Fruit fly (Drosophila melanogaster) whole organism, pupa: ENCODE measurements around the gene CG9287.
A peak's percentile ranks its signal among the peaks of the same experiment; 100 is the strongest.

ENCODE experiments used
- CG10348 ChIP-seq: fragments of 200-800 bp; sonication (Bioruptor generic); IDR thresholded peaks from 2 replicates; pipeline ENCODE4 v1.3.6; 2022; ENCODE audit warnings: missing biosample characterization, missing genetic modification characterization
- CG12605 ChIP-seq: fragments of 200-800 bp; sonication (Bioruptor generic); IDR thresholded peaks from 2 replicates; pipeline ENCODE4 v1.3.6; 2022; ENCODE audit warnings: missing biosample characterization, missing genetic modification characterization
- CG13204 ChIP-seq: fragments of 200-800 bp; sonication (Bioruptor generic); optimal IDR thresholded peaks from 2 replicates; lab custom pipeline; 2018; ENCODE audit warnings: missing biosample characterization, mild to moderate bottlenecking, missing genetic modification characterization, moderate library complexity
- CG14655 ChIP-seq: fragments of 200-800 bp; sonication (Bioruptor generic); optimal IDR thresholded peaks from 3 replicates; lab custom pipeline; 2017; ENCODE audit warnings: mild to moderate bottlenecking, missing biosample characterization, missing genetic modification reagents, missing genetic modification characterization
- CG15710 ChIP-seq: fragments of 200-800 bp; sonication (Bioruptor generic); optimal IDR thresholded peaks from 2 replicates; lab custom pipeline; 2018; ENCODE audit warnings: missing biosample characterization, mild to moderate bottlenecking, missing genetic modification characterization, moderate library complexity
- CG32121 ChIP-seq: fragments of 200-800 bp; sonication (Bioruptor generic); IDR thresholded peaks from 2 replicates; pipeline ENCODE4 v1.3.6; 2022; ENCODE audit warnings: missing biosample characterization, missing genetic modification characterization
- CG4496 ChIP-seq: fragments of 200-800 bp; sonication (Bioruptor generic); IDR thresholded peaks from 3 replicates; pipeline ENCODE4 v1.3.6; 2022; ENCODE audit warnings: missing biosample characterization, missing genetic modification characterization
- CG8159 ChIP-seq: fragments of 200-800 bp; sonication (Bioruptor generic); optimal IDR thresholded peaks from 3 replicates; lab custom pipeline; 2018; ENCODE audit warnings: missing biosample characterization, mild to moderate bottlenecking, missing genetic modification characterization, moderate library complexity
- CG8301 ChIP-seq: fragments of 200-800 bp; sonication (Bioruptor generic); optimal IDR thresholded peaks from 2 replicates; lab custom pipeline; 2018; ENCODE audit warnings: missing biosample characterization, mild to moderate bottlenecking, missing genetic modification characterization
- CG9948 ChIP-seq: fragments of 200-800 bp; sonication (Bioruptor generic); optimal IDR thresholded peaks from 2 replicates; lab custom pipeline; 2018; ENCODE audit warnings: missing biosample characterization, mild to moderate bottlenecking, missing genetic modification characterization, moderate library complexity
- D1 ChIP-seq: fragments of 200-800 bp; sonication (Bioruptor generic); optimal IDR thresholded peaks from 2 replicates; lab custom pipeline; 2018; ENCODE audit warnings: missing biosample characterization, mild to moderate bottlenecking, missing genetic modification characterization, moderate library complexity
- EcR ChIP-seq: fragments of 200-800 bp; sonication (Bioruptor generic); optimal IDR thresholded peaks from 3 replicates; lab custom pipeline; 2019; ENCODE audit warnings: missing biosample characterization, missing genetic modification characterization, mild to moderate bottlenecking, moderate library complexity, missing genetic modification reagents
- Ets98B ChIP-seq: fragments of 200-800 bp; sonication (Bioruptor generic); IDR thresholded peaks from 2 replicates; pipeline ENCODE4 v1.3.6; 2022; ENCODE audit warnings: missing biosample characterization, missing genetic modification characterization
- Pif1A ChIP-seq: fragments of 200-800 bp; sonication (Bioruptor generic); optimal IDR thresholded peaks from 3 replicates; lab custom pipeline; 2016; ENCODE audit warnings: missing biosample characterization, missing genetic modification characterization
- Snoo ChIP-seq: fragments of 200-800 bp; sonication (Bioruptor generic); optimal IDR thresholded peaks from 3 replicates; lab custom pipeline; 2017; ENCODE audit warnings: missing biosample characterization, mild to moderate bottlenecking, missing genetic modification characterization, inconsistent platforms
- fd96Ca ChIP-seq: fragments of 200-800 bp; sonication (Bioruptor generic); IDR thresholded peaks from 3 replicates; pipeline ENCODE4 v1.3.6; 2022; ENCODE audit warnings: missing biosample characterization, missing genetic modification characterization
- gl ChIP-seq: fragments of 200-800 bp; sonication (Bioruptor generic); optimal IDR thresholded peaks from 2 replicates; lab custom pipeline; 2018; ENCODE audit warnings: missing biosample characterization, mild to moderate bottlenecking, missing genetic modification characterization
- rn ChIP-seq: fragments of 200-800 bp; sonication (Bioruptor generic); IDR thresholded peaks from 2 replicates; pipeline ENCODE4 v1.3.6; 2022; ENCODE audit warnings: missing biosample characterization, missing genetic modification characterization

The CG9287 gene

DNA sequence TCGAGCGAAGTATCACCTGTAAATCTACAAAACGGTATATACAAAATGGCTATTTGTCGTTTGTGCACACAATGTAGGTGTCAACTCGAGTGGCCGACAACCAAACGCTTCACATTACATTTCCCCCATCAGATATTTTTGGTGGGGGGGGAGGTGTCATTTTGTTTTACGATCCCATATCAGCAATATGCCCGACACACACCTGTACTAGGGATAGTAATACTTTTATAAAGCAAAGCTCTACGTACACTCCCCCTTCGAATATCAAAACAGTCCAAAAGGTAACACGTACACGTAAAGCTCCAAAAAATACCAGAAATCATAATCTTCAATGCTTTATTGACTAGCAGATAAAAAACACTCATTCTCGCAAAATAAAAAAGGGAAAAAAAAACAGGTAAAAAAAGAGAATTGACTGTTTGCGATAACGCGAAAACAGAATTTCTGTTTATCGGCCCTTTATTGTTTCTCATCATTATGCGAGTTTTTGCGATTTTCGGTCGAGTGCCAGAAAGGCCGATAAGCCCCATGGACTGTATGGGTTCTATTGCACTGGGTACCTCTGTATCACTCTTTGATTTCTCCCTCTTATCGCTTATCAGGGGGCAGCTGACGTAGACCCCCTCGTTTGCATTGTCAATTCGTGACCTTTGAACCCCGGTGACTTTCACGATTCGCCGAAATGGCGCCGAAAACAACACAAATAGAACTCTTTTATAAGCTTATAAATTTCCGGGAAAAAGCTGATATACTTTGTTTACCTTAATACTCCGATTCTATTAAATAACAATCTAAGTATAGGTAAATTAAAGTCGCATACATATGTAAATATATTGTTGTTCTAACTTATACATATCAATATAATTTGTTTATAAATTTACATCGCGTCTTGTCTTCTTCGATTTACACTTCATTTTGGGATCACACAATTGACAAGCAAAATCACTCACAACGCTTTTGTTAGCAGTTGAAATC is 25.3 kb upstream of the CG9287 start, which contains the start of gene CatB:
TSS of gene CatB (plus strand) at position 925 of the 975 bp plus-strand sequence.
- no peak for TF ChIP-seq Ets98B (GFP tag; lab: Robert Waterston, UW)
- no peak for TF ChIP-seq rn

DNA sequence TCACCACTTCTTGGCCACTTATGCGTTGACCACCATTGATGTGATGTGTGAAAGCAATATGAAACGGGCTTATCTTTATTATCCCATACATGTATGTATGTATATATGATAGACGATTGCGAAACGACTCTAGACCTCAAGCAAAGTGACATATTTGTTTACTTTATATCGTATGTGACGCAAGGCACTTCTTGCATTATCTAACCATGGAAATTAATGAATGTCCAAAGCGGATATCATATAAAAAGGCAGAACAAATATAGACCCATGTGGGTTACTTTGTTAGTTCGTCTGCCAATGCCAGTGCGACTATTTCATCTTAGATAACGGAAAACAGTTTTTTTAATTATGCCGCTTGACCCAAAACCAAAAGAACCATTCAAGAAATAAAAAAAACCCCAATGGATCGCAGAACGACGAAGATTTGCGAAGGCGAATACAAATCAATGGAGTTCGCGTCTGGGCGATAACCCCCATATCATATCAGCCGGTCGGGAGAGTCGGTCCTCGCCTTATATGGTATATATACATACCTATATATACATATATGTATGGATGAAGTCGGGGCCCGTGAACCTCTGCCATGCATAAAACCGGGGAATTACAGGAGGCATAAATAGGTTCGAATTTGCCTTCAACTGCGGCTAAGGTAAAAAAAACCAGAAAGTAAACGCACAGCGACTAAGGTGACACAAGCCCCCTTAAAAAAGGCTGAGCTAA is 23.5 kb upstream of the CG9287 start:
- TF ChIP-seq EcR (GFP tag; lab: Kevin White, UChicago) (peak; percentile 70), CG12605 (no peak)

DNA sequence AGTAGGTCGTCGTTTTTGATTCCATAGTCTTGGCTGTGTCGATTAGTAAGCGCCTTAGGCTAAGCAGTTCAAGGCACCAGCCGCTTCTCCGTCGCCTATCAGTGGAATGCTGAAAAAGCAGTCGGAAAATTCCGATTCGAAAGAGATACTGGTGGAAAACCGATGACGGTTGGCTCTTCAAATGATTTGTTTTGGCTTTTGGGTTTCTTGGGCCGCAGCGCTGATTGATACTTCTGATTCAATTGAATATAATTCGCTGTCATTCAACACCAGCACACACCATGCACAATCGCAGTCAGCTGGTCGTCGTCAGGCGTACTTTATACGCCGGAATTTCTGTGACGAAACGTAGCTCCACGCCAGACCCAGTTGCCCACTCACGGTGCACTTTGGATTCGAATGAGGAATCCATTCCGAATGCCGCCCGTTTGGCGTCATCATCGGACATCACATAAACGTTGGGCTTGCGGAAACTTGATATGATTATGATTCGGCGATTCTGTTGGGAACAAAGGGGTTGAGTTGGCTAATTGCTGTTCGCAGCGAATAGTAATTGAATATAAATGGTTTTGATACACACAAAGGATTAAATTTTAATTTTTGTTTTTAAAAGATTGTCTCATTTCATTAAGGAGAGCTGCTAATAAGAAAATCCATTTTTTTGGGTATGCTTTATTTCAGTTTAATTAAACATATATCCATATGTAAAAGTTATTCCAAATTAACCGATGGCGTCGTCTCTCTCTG is 21.4 kb upstream of the CG9287 start:
- TF ChIP-seq rn, result no peak
- TF ChIP-seq Pif1A (GFP tag; lab: Kevin White, UChicago), result no peak
- TF ChIP-seq CG12605, result 0 out of 2 replicates have a peak, but pooled peaks have one; percentile 19
- TF ChIP-seq CG8159, result no peak

DNA sequence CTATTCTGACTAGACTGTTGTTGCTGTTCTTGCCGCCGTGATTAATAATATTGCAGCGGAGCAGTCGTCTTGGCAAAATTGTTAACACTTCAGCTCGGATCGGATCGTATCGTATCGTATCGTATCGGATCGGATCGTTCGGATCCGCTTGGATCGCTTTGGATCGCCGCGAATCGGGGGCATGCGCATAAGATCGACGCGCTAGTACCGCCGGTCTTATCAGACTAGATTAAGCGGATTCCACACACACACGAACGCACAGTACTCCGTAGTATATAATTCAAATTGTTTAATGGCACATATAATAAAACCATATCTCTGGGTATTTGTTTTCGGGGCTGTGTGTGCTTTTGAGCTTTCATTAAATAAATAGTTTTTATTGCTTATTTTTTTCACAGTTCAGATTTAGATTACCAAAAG is 20.3 kb upstream of the CG9287 start:
- TF ChIP-seq EcR (GFP tag; lab: Kevin White, UChicago) (peak; percentile 18), Pif1A (GFP tag; lab: Kevin White, UChicago) (no peak), CG9948 (tag; lab: Kevin White, UChicago) (no peak), CG15710 (tag; lab: Kevin White, UChicago) (no peak), CG13204 (peak; percentile 34)

DNA sequence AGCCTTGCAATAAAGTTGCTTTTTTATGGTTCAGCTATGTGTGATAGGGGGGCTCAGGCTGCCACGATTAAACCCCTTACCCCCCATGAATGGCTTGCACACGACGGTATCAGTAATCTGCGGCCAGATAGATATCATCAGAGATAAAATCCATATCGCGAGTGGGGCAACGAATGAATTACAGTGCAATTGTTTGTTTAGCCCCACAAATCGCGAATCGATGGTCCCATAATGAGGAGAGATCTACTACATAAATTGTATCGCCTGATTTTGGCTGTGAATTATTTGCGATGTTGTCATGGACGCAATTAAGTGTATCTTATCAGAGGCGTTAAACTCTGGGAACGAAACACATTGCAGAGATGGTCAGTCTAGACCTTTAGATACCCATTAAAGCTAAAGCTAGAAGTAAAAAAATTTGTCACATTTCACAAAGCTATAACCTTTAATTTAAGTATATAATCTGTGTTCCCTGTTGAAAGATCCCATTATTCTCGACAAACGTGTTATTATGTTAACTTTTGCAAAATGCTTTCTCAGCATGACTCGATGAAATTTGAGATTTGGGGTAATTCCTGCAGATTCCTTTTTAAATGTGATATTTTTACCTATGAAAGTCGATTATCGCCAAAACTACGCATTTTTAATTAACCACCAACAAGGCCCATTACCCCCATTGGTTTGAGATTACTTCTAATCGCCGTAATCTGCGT is 18.5 kb upstream of the CG9287 start:
- TF ChIP-seq fd96Ca (GFP tag; lab: Robert Waterston, UW), result 0 out of 3 replicates have a peak, but pooled peaks have one; percentile 30
- TF ChIP-seq gl (tag; lab: Kevin White, UChicago), result no peak
- TF ChIP-seq, all 21 proteins: peak for 1

DNA sequence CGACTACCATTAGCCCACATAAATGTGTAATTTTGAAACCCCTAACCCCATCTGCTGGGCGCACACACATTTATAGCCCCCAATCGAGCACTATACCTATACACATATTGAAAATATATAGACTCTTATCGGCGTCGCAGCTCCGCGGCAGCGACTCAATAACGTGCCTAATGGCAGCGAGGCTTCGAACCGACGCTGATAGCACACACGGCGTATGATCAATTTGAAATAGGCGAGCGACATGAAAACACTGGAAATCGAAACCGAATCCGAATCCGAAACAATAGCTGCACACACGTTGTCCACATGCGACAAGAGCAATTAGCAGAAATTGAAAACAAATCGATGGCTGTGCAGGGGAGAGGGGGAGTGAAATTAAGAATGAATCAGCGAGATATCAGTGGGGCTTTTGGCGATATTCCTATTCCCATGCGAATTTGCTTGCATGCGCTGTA is 14.7 kb upstream of the CG9287 start:
- TF ChIP-seq CG4496 (GFP tag; lab: Robert Waterston, UW) (no peak), CG14655 (no peak), Ets98B (GFP tag; lab: Robert Waterston, UW) (no peak), CG8301 (tag; lab: Kevin White, UChicago) (no peak), Snoo (tag; lab: Kevin White, UChicago) (no peak), Pif1A (GFP tag; lab: Kevin White, UChicago) (no peak), fd96Ca (GFP tag; lab: Robert Waterston, UW) (no peak), gl (tag; lab: Kevin White, UChicago) (no peak), CG8159 (no peak), D1 (tag; lab: Kevin White, UChicago) (no peak), CG10348 (GFP tag; lab: Robert Waterston, UW) (no peak), CG13204 (no peak), EcR (GFP tag; lab: Kevin White, UChicago) (no peak), rn (no peak), CG15710 (tag; lab: Kevin White, UChicago) (no peak), CG32121 (GFP tag; lab: Robert Waterston, UW) (no peak)

DNA sequence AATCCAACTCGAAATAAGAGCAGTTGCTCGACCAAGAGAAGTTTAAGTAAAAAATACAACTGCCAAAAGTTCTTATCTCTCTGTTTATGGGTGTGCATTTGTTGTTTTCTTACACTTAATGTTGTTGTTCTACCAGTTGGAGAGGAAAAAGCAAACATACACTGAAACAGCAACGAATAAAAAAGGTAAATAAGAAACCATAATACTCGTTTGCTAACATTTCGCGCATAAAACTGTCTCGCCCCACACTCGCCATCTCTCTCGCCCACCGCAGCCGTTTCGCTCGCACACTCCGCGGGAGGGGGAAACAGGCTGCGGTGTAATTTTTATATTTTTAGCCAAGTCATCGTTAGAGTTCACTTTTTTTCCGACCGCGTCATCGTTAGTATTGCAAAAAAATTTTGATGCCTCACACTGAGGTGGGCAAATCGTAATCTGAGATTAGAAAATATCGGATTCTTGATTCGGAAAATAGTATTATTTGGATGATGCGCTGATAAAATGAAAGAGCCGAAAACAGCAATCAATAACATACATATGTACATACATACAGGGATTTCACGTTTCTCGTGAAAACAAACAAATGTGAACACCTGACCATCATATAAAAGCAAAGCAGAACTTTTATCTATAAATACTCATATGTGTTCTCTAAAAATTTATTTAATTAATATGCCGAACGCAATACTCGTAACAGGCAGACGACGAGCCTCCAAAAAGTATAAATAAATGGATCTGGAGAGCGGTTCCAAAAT is 13.0 kb upstream of the CG9287 start:
- peak; percentile 48; the same call in 2 of the 3 replicates for TF ChIP-seq CG4496 (GFP tag; lab: Robert Waterston, UW)
- peak; percentile 55; the same call in 1 of the 2 replicates for TF ChIP-seq Ets98B (GFP tag; lab: Robert Waterston, UW)
- TF ChIP-seq Snoo (tag; lab: Kevin White, UChicago), result peak; percentile 35
- 0 out of 3 replicates have a peak, but pooled peaks have one; percentile 26 for TF ChIP-seq fd96Ca (GFP tag; lab: Robert Waterston, UW)
- no peak for TF ChIP-seq gl (tag; lab: Kevin White, UChicago)
